Fruit fly (Drosophila melanogaster): Measurements from ENCODE around the gene CG9525.

The CG9525 gene

dm6 chr2L:8933710-8934242 lies 28.4 kb downstream of the CG9525 start, which contains the start of gene Tsp29Fa:
TSS of gene Tsp29Fa (plus strand) at chr2L:8933962.
- TF ChIP-seq kay (GFP tag; ENCODE audit: borderline replicate concordance) (peak; percentile 78), pad (GFP tag; optimal IDR thresholded peaks at IDR 0.05) (no peak), cic (GFP tag; optimal IDR thresholded peaks at IDR 0.05) (peak; percentile 63), Clk (GFP tag; optimal IDR thresholded peaks at IDR 0.05) (no peak)

- TF ChIP-seq CG11617 (GFP tag; optimal IDR thresholded peaks at IDR 0.05) (no peak), CG7045 (GFP tag; optimal IDR thresholded peaks at IDR 0.05) (no peak), pad (GFP tag; optimal IDR thresholded peaks at IDR 0.05) (no peak), cic (GFP tag; optimal IDR thresholded peaks at IDR 0.05) (no peak), Clk (GFP tag; optimal IDR thresholded peaks at IDR 0.05) (no peak), Hr96 (GFP tag; optimal IDR thresholded peaks at IDR 0.05) (no peak), Crg-1 (GFP tag; optimal IDR thresholded peaks at IDR 0.05) (no peak), kay (GFP tag; ENCODE audit: borderline replicate concordance) (no peak), ovo (GFP tag; optimal IDR thresholded peaks at IDR 0.05) (no peak)
Observed at dm6 chr2L:8931176-8931575, 31.0 kb downstream of the CG9525 start.

- TF ChIP-seq pad (GFP tag; optimal IDR thresholded peaks at IDR 0.05) (no peak), tj (GFP tag; optimal IDR thresholded peaks at IDR 0.05) (no peak), cnc (optimal IDR thresholded peaks at IDR 0.05) (no peak), ovo (GFP tag; optimal IDR thresholded peaks at IDR 0.05) (no peak), Mnt (GFP tag; optimal IDR thresholded peaks at IDR 0.05) (no peak), toe (GFP tag; optimal IDR thresholded peaks at IDR 0.05) (no peak), CG14711 (tag; optimal IDR thresholded peaks at IDR 0.05) (no peak), CG12768 (GFP tag; optimal IDR thresholded peaks at IDR 0.05) (no peak), CG1620 (GFP tag; optimal IDR thresholded peaks at IDR 0.05) (no peak), kay (GFP tag; ENCODE audit: borderline replicate concordance) (no peak), CG11617 (GFP tag; optimal IDR thresholded peaks at IDR 0.05) (no peak), CG5204 (GFP tag; optimal IDR thresholded peaks at IDR 0.05) (no peak), bab1 (GFP tag; optimal IDR thresholded peaks at IDR 0.05) (no peak), Clk (GFP tag; optimal IDR thresholded peaks at IDR 0.05) (no peak)
Observed at dm6 chr2L:8923405-8923804, 38.7 kb downstream of the CG9525 start.

dm6 chr2L:8921934-8922333 lies 40.2 kb downstream of the CG9525 start:
- TF ChIP-seq pad (GFP tag; optimal IDR thresholded peaks at IDR 0.05) (no peak), toe (GFP tag; optimal IDR thresholded peaks at IDR 0.05) (no peak), cnc (optimal IDR thresholded peaks at IDR 0.05) (no peak), kay (GFP tag; ENCODE audit: borderline replicate concordance) (no peak), CG11617 (GFP tag; optimal IDR thresholded peaks at IDR 0.05) (no peak), CG1620 (GFP tag; optimal IDR thresholded peaks at IDR 0.05) (no peak), ovo (GFP tag; optimal IDR thresholded peaks at IDR 0.05) (no peak), CG14711 (tag; optimal IDR thresholded peaks at IDR 0.05) (no peak), Crg-1 (GFP tag; optimal IDR thresholded peaks at IDR 0.05) (no peak), CG7101 (tag; optimal IDR thresholded peaks at IDR 0.05) (no peak), CG12768 (GFP tag; optimal IDR thresholded peaks at IDR 0.05) (no peak), Mnt (GFP tag; optimal IDR thresholded peaks at IDR 0.05) (no peak), CG5204 (GFP tag; optimal IDR thresholded peaks at IDR 0.05) (no peak), CG33017 (tag; optimal IDR thresholded peaks at IDR 0.05) (no peak)

dm6 chr2L:8920294-8920693 lies 41.9 kb downstream of the CG9525 start:
- TF ChIP-seq Hr96 (GFP tag; optimal IDR thresholded peaks at IDR 0.05) (no peak), CG7045 (GFP tag; optimal IDR thresholded peaks at IDR 0.05) (no peak)

- no peak for TF ChIP-seq CG12768 (GFP tag; optimal IDR thresholded peaks at IDR 0.05)
- TF ChIP-seq pad (GFP tag; optimal IDR thresholded peaks at IDR 0.05), result no peak
- TF ChIP-seq bab1 (GFP tag; optimal IDR thresholded peaks at IDR 0.05), result no peak
- no peak for TF ChIP-seq CG1620 (GFP tag; optimal IDR thresholded peaks at IDR 0.05)
- TF ChIP-seq Clk (GFP tag; optimal IDR thresholded peaks at IDR 0.05), result no peak
- no peak for TF ChIP-seq CG7101 (tag; optimal IDR thresholded peaks at IDR 0.05)
- TF ChIP-seq CG7045 (GFP tag; optimal IDR thresholded peaks at IDR 0.05), result no peak
- TF ChIP-seq CG5204 (GFP tag; optimal IDR thresholded peaks at IDR 0.05), result no peak
- TF ChIP-seq Hr96 (GFP tag; optimal IDR thresholded peaks at IDR 0.05), result no peak
- no peak for TF ChIP-seq ovo (GFP tag; optimal IDR thresholded peaks at IDR 0.05)
- TF ChIP-seq cnc (optimal IDR thresholded peaks at IDR 0.05), result no peak
- TF ChIP-seq Crg-1 (GFP tag; optimal IDR thresholded peaks at IDR 0.05), result no peak
- no peak for TF ChIP-seq kay (GFP tag; ENCODE audit: borderline replicate concordance)
- TF ChIP-seq CG14711 (tag; optimal IDR thresholded peaks at IDR 0.05), result no peak
- no peak for TF ChIP-seq Mnt (GFP tag; optimal IDR thresholded peaks at IDR 0.05)
Observed at dm6 chr2L:8919638-8920037, 42.5 kb downstream of the CG9525 start.

dm6 chr2L:8915709-8916108 lies 46.4 kb downstream of the CG9525 start:
- TF ChIP-seq CG12768 (GFP tag; optimal IDR thresholded peaks at IDR 0.05), result no peak
